Fruit fly (Drosophila melanogaster) whole organism, embryonic: ENCODE results near the gene Cyp1.

Experiments
- ATbp ChIP-seq: fragments of 200-800 bp; sonication (Bioruptor generic); optimal IDR thresholded peaks from 2 replicates; lab custom pipeline; 2017; ENCODE audit warnings: missing biosample characterization, mild to moderate bottlenecking, missing genetic modification characterization, missing genetic modification reagents
- Awh ChIP-seq: fragments of 200-800 bp; sonication (Bioruptor generic); IDR thresholded peaks from 2 replicates; pipeline ENCODE4, ENCODE4 v1.3.6; 2022; ENCODE audit warnings: missing biosample characterization, missing genetic modification characterization
- BEAF-32 ChIP-seq: fragments of 200-800 bp; sonication (Bioruptor generic); optimal IDR thresholded peaks from 3 replicates; lab custom pipeline; 2017; ENCODE audit warnings: missing biosample characterization, missing genetic modification characterization, mild to moderate bottlenecking, moderate library complexity, missing genetic modification reagents
- CG10462 ChIP-seq: fragments of 200-800 bp; sonication (Bioruptor generic); optimal IDR thresholded peaks from 2 replicates; lab custom pipeline; 2016; ENCODE audit warnings: missing biosample characterization, missing genetic modification characterization
- CG11723 ChIP-seq: fragments of 200-800 bp; sonication (Bioruptor generic); optimal IDR thresholded peaks from 2 replicates; lab custom pipeline; 2017; ENCODE audit warnings: missing biosample characterization, mild to moderate bottlenecking, missing genetic modification characterization
- CG12104 ChIP-seq: fragments of 200-800 bp; sonication (Bioruptor generic); optimal IDR thresholded peaks from 3 replicates; lab custom pipeline; 2016; ENCODE audit warnings: missing biosample characterization, missing genetic modification characterization
- CG16813 ChIP-seq: fragments of 200-800 bp; sonication (Bioruptor generic); IDR thresholded peaks from 3 replicates; pipeline ENCODE4 v1.3.6; 2022; ENCODE audit warnings: missing biosample characterization, missing genetic modification characterization; ENCODE audit not compliant: partially characterized antibody
- CG17829 ChIP-seq: fragments of 200-800 bp; optimal IDR thresholded peaks from 2 replicates; lab custom pipeline; 2019; ENCODE audit warnings: missing biosample characterization, mild to moderate bottlenecking, missing genetic modification characterization, moderate library complexity
- CG18011 ChIP-seq: fragments of 200-800 bp; sonication (Bioruptor generic); optimal IDR thresholded peaks from 2 replicates; lab custom pipeline; 2017; ENCODE audit warnings: missing biosample characterization, missing genetic modification characterization, mild to moderate bottlenecking, moderate library complexity, missing genotype
- CG18262 ChIP-seq: fragments of 200-800 bp; optimal IDR thresholded peaks from 3 replicates; lab custom pipeline; 2019; ENCODE audit warnings: missing biosample characterization, mild to moderate bottlenecking, missing genetic modification characterization, moderate library complexity
- CG3065 ChIP-seq: fragments of 200-800 bp; sonication (Bioruptor generic); optimal IDR thresholded peaks from 2 replicates; lab custom pipeline; 2016; ENCODE audit warnings: missing biosample characterization, missing genetic modification characterization
- CG3163 ChIP-seq: fragments of 200-800 bp; sonication (Bioruptor generic); optimal IDR thresholded peaks from 3 replicates; lab custom pipeline; 2016; ENCODE audit warnings: missing biosample characterization, missing genetic modification characterization
- CG33213 ChIP-seq: fragments of 200-800 bp; sonication (Bioruptor generic); optimal IDR thresholded peaks from 3 replicates; lab custom pipeline; 2016; ENCODE audit warnings: missing biosample characterization, missing genetic modification characterization
- CG6683 ChIP-seq: fragments of 200-800 bp; sonication (Bioruptor generic); optimal IDR thresholded peaks from 2 replicates; lab custom pipeline; 2017; ENCODE audit warnings: missing biosample characterization, mild to moderate bottlenecking, missing genetic modification characterization, missing genetic modification reagents
- CG6813 ChIP-seq: fragments of 200-800 bp; sonication (Bioruptor generic); optimal IDR thresholded peaks from 2 replicates; lab custom pipeline; 2017; ENCODE audit warnings: missing biosample characterization, missing genetic modification characterization, mild to moderate bottlenecking, moderate library complexity, missing genetic modification reagents
- CG6854 ChIP-seq: fragments of 200-800 bp; sonication (Bioruptor generic); optimal IDR thresholded peaks from 3 replicates; lab custom pipeline; 2017; ENCODE audit warnings: missing biosample characterization, mild to moderate bottlenecking, missing genetic modification characterization
- CG7372 ChIP-seq: fragments of 200-800 bp; sonication (Bioruptor generic); IDR thresholded peaks from 2 replicates; pipeline ENCODE4 v1.3.6; 2022; ENCODE audit warnings: missing biosample characterization, missing genetic modification characterization
- CG8281 ChIP-seq: fragments of 200-800 bp; sonication (Bioruptor generic); optimal IDR thresholded peaks from 2 replicates; lab custom pipeline; 2018; ENCODE audit warnings: missing biosample characterization, mild to moderate bottlenecking, missing genetic modification characterization, moderate library complexity
- CG8359 ChIP-seq: fragments of 200-800 bp; sonication (Bioruptor generic); optimal IDR thresholded peaks from 2 replicates; lab custom pipeline; 2017; ENCODE audit warnings: missing biosample characterization, mild to moderate bottlenecking, missing genetic modification characterization, borderline replicate concordance
- D19A ChIP-seq: fragments of 200-800 bp; optimal IDR thresholded peaks from 3 replicates; lab custom pipeline; 2019; ENCODE audit warnings: missing biosample characterization, mild to moderate bottlenecking, missing genetic modification characterization, moderate library complexity
- D19B ChIP-seq: fragments of 200-800 bp; sonication (Bioruptor generic); optimal IDR thresholded peaks from 2 replicates; lab custom pipeline; 2017; ENCODE audit warnings: missing biosample characterization, mild to moderate bottlenecking, missing genetic modification characterization
- Elba2 ChIP-seq: fragments of 200-800 bp; sonication (Bioruptor generic); optimal IDR thresholded peaks from 3 replicates; lab custom pipeline; 2016; ENCODE audit warnings: missing biosample characterization, missing genetic modification characterization
- Gsc ChIP-seq: fragments of 200-800 bp; sonication (Bioruptor generic); IDR thresholded peaks from 2 replicates; pipeline ENCODE4 v1.3.6; 2022; ENCODE audit warnings: missing biosample characterization, missing genetic modification characterization
- HLH3B ChIP-seq: fragments of 200-800 bp; sonication (Bioruptor generic); IDR thresholded peaks from 2 replicates; pipeline ENCODE4 v1.3.6; 2022; ENCODE audit warnings: missing biosample characterization, missing genetic modification characterization
- Hand ChIP-seq: fragments of 200-800 bp; sonication (Bioruptor generic); optimal IDR thresholded peaks from 2 replicates; lab custom pipeline; 2017; ENCODE audit warnings: mild to moderate bottlenecking, missing biosample characterization, missing genetic modification reagents, missing genetic modification characterization
- Hr78 ChIP-seq, 2 experiments: fragments of 200-800 bp in 1 of 2; fragments of >200 bp in 1 of 2; sonication (Bioruptor generic) in 1 of 2; optimal IDR thresholded peaks; 2 replicates each; lab custom pipeline; 2017 to 2019; ENCODE audit warnings: missing biosample characterization in 2 of 2, missing genetic modification characterization in 2 of 2, mild to moderate bottlenecking in 1 of 2, moderate library complexity in 1 of 2
- Nf-YB ChIP-seq: fragments of 200-800 bp; sonication (Bioruptor generic); optimal IDR thresholded peaks from 3 replicates; lab custom pipeline; 2019; ENCODE audit warnings: missing biosample characterization, mild to moderate bottlenecking, missing genetic modification characterization, moderate library complexity
- Pdp1 ChIP-seq, 2 experiments: fragments of 200-800 bp; sonication (Bioruptor generic); optimal IDR thresholded peaks; 3 replicates each; lab custom pipeline; 2016; ENCODE audit warnings: missing biosample characterization in 2 of 2, missing genetic modification characterization in 2 of 2, mild to moderate bottlenecking in 1 of 2, moderate library complexity in 1 of 2
- Side ChIP-seq: fragments of 200-800 bp; sonication (Bioruptor generic); optimal IDR thresholded peaks from 2 replicates; lab custom pipeline; 2016; ENCODE audit warnings: missing biosample characterization, missing genetic modification characterization
- Sry-δ ChIP-seq: fragments of 200-800 bp; sonication (Bioruptor generic); optimal IDR thresholded peaks from 2 replicates; lab custom pipeline; 2016; ENCODE audit warnings: missing biosample characterization, missing genetic modification characterization
- Taf1 ChIP-seq: fragments of 200-800 bp; sonication (Bioruptor generic); IDR thresholded peaks from 2 replicates; pipeline ENCODE4 v1.3.6; 2022; ENCODE audit warnings: missing biosample characterization, missing genetic modification characterization
- ac ChIP-seq: fragments of 200-800 bp; sonication (Bioruptor generic); optimal IDR thresholded peaks from 3 replicates; lab custom pipeline; 2017; ENCODE audit warnings: missing biosample characterization, mild to moderate bottlenecking, missing genetic modification characterization
- chif ChIP-seq, 2 experiments: fragments of 200-800 bp; sonication (Bioruptor generic); optimal IDR thresholded peaks; 3 replicates each; lab custom pipeline; 2016; ENCODE audit warnings: missing biosample characterization in 2 of 2, missing genetic modification characterization in 2 of 2
- corto ChIP-seq: fragments of 200-800 bp; sonication (Bioruptor generic); optimal IDR thresholded peaks from 2 replicates; lab custom pipeline; 2016; ENCODE audit warnings: missing biosample characterization, mild to moderate bottlenecking, missing genetic modification characterization, moderate library complexity
- fu2 ChIP-seq: fragments of 200-800 bp; sonication (Bioruptor generic); optimal IDR thresholded peaks from 2 replicates; lab custom pipeline; 2016; ENCODE audit warnings: missing biosample characterization, missing genetic modification characterization
- gsb ChIP-seq: fragments of 200-800 bp; sonication (Bioruptor generic); IDR thresholded peaks from 2 replicates; pipeline ENCODE4 v1.3.6; 2022; ENCODE audit warnings: missing biosample characterization, missing genetic modification characterization
- ken ChIP-seq: fragments of 200-800 bp; sonication (Bioruptor generic); IDR thresholded peaks from 3 replicates; pipeline ENCODE4 v1.3.6; 2022; ENCODE audit warnings: missing biosample characterization, missing genetic modification characterization
- klu ChIP-seq: fragments of 200-800 bp; sonication (Bioruptor generic); IDR thresholded peaks from 2 replicates; pipeline ENCODE4 v1.3.6; 2022; ENCODE audit warnings: missing biosample characterization, missing genetic modification characterization
- maf-S ChIP-seq: fragments of 200-800 bp; sonication (Bioruptor generic); optimal IDR thresholded peaks from 2 replicates; lab custom pipeline; 2016; ENCODE audit warnings: missing biosample characterization, missing genetic modification characterization
- mirr ChIP-seq: fragments of 200-800 bp; sonication (Bioruptor generic); optimal IDR thresholded peaks from 3 replicates; lab custom pipeline; 2018; ENCODE audit warnings: missing biosample characterization, mild to moderate bottlenecking, missing genetic modification characterization
- pb ChIP-seq: fragments of 200-800 bp; sonication (Bioruptor generic); optimal IDR thresholded peaks from 3 replicates; lab custom pipeline; 2016; ENCODE audit warnings: missing biosample characterization, missing genetic modification characterization
- psq ChIP-seq: fragments of 200-800 bp; sonication (Bioruptor generic); optimal IDR thresholded peaks from 2 replicates; lab custom pipeline; 2017; ENCODE audit warnings: missing biosample characterization, missing genetic modification characterization
- run ChIP-seq: fragments of 200-800 bp; sonication (Bioruptor generic); optimal IDR thresholded peaks from 3 replicates; lab custom pipeline; 2018; ENCODE audit warnings: missing biosample characterization, mild to moderate bottlenecking, missing genetic modification characterization
- scrt ChIP-seq: fragments of 200-800 bp; sonication (Bioruptor generic); optimal IDR thresholded peaks from 2 replicates; lab custom pipeline; 2018; ENCODE audit warnings: missing biosample characterization, mild to moderate bottlenecking, missing genetic modification characterization, moderate library complexity
- shn ChIP-seq: fragments of 200-800 bp; sonication (Bioruptor generic); optimal IDR thresholded peaks from 3 replicates; lab custom pipeline; 2016; ENCODE audit warnings: missing biosample characterization, missing genetic modification characterization
- sisA ChIP-seq: fragments of 200-800 bp; sonication (Bioruptor generic); IDR thresholded peaks from 2 replicates; pipeline ENCODE4 v1.3.6; 2022; ENCODE audit warnings: missing biosample characterization, missing genetic modification characterization
- sob ChIP-seq: fragments of 200-800 bp; sonication (Bioruptor generic); IDR thresholded peaks from 2 replicates; pipeline ENCODE4 v1.3.6; 2022; ENCODE audit warnings: missing biosample characterization, missing genetic modification characterization
- stwl ChIP-seq: fragments of 200-800 bp; sonication (Bioruptor generic); optimal IDR thresholded peaks from 3 replicates; lab custom pipeline; 2018; ENCODE audit warnings: missing biosample characterization, mild to moderate bottlenecking, missing genetic modification characterization, moderate library complexity
- zen2 ChIP-seq: fragments of 200-800 bp; sonication (Bioruptor generic); IDR thresholded peaks from 3 replicates; pipeline ENCODE4 v1.3.6; 2022; ENCODE audit warnings: missing biosample characterization, missing genetic modification characterization; ENCODE audit not compliant: partially characterized antibody

Gene Cyp1

dm6 chrX:16313078-16313875 lies 6.9 kb downstream of the Cyp1 start, which contains the start of the genes CG9915 and SWIP:
Gene CG9915 (minus strand): TSS chrX:16313138.
Gene SWIP (plus strand): TSS chrX:16313709.
- peak; percentile 18 for TF ChIP-seq Side
- TF ChIP-seq ATbp (GFP tag; lab: Kevin White, UChicago), result no peak
- TF ChIP-seq zen2 (GFP tag; lab: Robert Waterston, UW), result 0 out of 3 replicates have a peak, but pooled peaks have one; percentile 36
- peak in 1 of 2 experiments; percentile 36 for TF ChIP-seq Pdp1 (GFP tag; optimal IDR thresholded peaks at IDR 0.05; lab: Kevin White, UChicago)
- no peak for TF ChIP-seq sisA
- no peak for TF ChIP-seq klu (GFP tag; lab: Robert Waterston, UW)
- 0 out of 3 replicates have a peak, but pooled peaks have one; percentile 14 for TF ChIP-seq ken (GFP tag; lab: Robert Waterston, UW)
- TF ChIP-seq Nf-YB (GFP tag; lab: Kevin White, UChicago), result no peak
- no peak for TF ChIP-seq CG6854
- no peak for TF ChIP-seq CG11723 (GFP tag; lab: Kevin White, UChicago)
- TF ChIP-seq D19B (GFP tag; lab: Kevin White, UChicago), result no peak
- TF ChIP-seq HLH3B (GFP tag; lab: Robert Waterston, UW), result no peak
- TF ChIP-seq D19A (tag; lab: Kevin White, UChicago), result no peak
- no peak for TF ChIP-seq CG7372 (GFP tag; lab: Robert Waterston, UW)
- TF ChIP-seq fu2 (GFP tag; lab: Kevin White, UChicago), result no peak
- peak; percentile 23 for TF ChIP-seq CG17829
- TF ChIP-seq Awh (GFP tag; lab: Robert Waterston, UW), result no peak
- no peak for TF ChIP-seq chif (GFP tag; optimal IDR thresholded peaks at IDR 0.05; lab: Kevin White, UChicago)
- no peak for TF ChIP-seq CG18011
- TF ChIP-seq scrt (GFP tag; lab: Kevin White, UChicago), result no peak
- no peak for TF ChIP-seq CG3065 (GFP tag; lab: Kevin White, UChicago)
- no peak for TF ChIP-seq Hr78 (GFP tag; optimal IDR thresholded peaks at IDR 0.05; lab: Kevin White, UChicago)
- no peak for TF ChIP-seq pb (GFP tag; lab: Kevin White, UChicago)
- peak; percentile 53 for TF ChIP-seq Sry-δ
- no peak for TF ChIP-seq CG3163 (GFP tag; lab: Kevin White, UChicago)
- no peak for TF ChIP-seq gsb (GFP tag; lab: Robert Waterston, UW)
- peak; percentile 34 for TF ChIP-seq CG18262 (tag; lab: Kevin White, UChicago)
- no peak for TF ChIP-seq mirr
- TF ChIP-seq CG33213, result no peak
- TF ChIP-seq CG6813 (GFP tag; lab: Kevin White, UChicago), result no peak
- no peak for TF ChIP-seq CG6683 (GFP tag; lab: Kevin White, UChicago)
- TF ChIP-seq BEAF-32 (GFP tag; lab: Kevin White, UChicago), result peak; percentile 30
- TF ChIP-seq CG12104 (GFP tag; lab: Kevin White, UChicago), result no peak
- TF ChIP-seq CG8281 (tag; lab: Kevin White, UChicago), result no peak
- TF ChIP-seq CG8359 (GFP tag; lab: Kevin White, UChicago), result no peak
- TF ChIP-seq Hand (GFP tag; lab: Kevin White, UChicago), result no peak
- no peak for TF ChIP-seq psq (GFP tag; lab: Kevin White, UChicago)
- TF ChIP-seq sob (GFP tag; lab: Robert Waterston, UW), result no peak
- no peak for TF ChIP-seq ac
- TF ChIP-seq Gsc (GFP tag; lab: Robert Waterston, UW), result no peak
- TF ChIP-seq shn, result no peak
- peak; percentile 70 for TF ChIP-seq CG16813
- peak; percentile 38 for TF ChIP-seq stwl (tag; lab: Kevin White, UChicago)
- no peak for TF ChIP-seq Elba2
- TF ChIP-seq maf-S (GFP tag; lab: Kevin White, UChicago), result no peak
- TF ChIP-seq Taf1 (GFP tag; lab: Robert Waterston, UW), result no peak
- TF ChIP-seq CG10462 (GFP tag; lab: Kevin White, UChicago), result no peak
- TF ChIP-seq corto (GFP tag; lab: Kevin White, UChicago), result no peak
- no peak for TF ChIP-seq run (tag; lab: Kevin White, UChicago)
